Worm (Caenorhabditis elegans) whole organism, young adult: ENCODE data around the gene nhr-128.

Source experiments
- T07F8.4 ChIP-seq: sonication (generic microtip); optimal IDR thresholded peaks from 2 replicates; lab custom pipeline; 2016; ENCODE audit warnings: mild to moderate bottlenecking, missing genetic modification characterization, moderate library complexity, missing compliant biosample characterization
- Y67H2A.10 ChIP-seq: fragments of 200-800 bp; sonication (Bioruptor generic); conservative IDR thresholded peaks from 2 replicates; pipeline ENCODE4 v1.3.6; 2022; ENCODE audit warnings: missing genetic modification reagents, missing genetic modification characterization, missing compliant biosample characterization
- athp-1 ChIP-seq: sonication (generic microtip); optimal IDR thresholded peaks from 2 replicates; lab custom pipeline; 2017; ENCODE audit warnings: mild to moderate bottlenecking, missing genetic modification characterization, missing compliant biosample characterization
- hrde-1 ChIP-seq: sonication (generic microtip); optimal IDR thresholded peaks from 2 replicates; lab custom pipeline; 2016; ENCODE audit warnings: missing genetic modification characterization, mild to moderate bottlenecking, missing compliant biosample characterization, moderate library complexity, missing genotype, missing genetic modification reagents, borderline replicate concordance
- lsl-1 ChIP-seq: fragments of 200-800 bp; sonication (Bioruptor generic); optimal IDR thresholded peaks from 2 replicates; lab custom pipeline; 2018; ENCODE audit warnings: mild to moderate bottlenecking, missing genetic modification characterization, moderate library complexity, missing compliant biosample characterization
- unc-62 ChIP-seq: fragments of 150-350 bp; optimal IDR thresholded peaks from 2 replicates; lab custom pipeline; 2014; ENCODE audit warnings: missing biosample characterization, missing genetic modification reagents, missing genetic modification characterization
- xnd-1 ChIP-seq: sonication (generic microtip); optimal IDR thresholded peaks from 2 replicates; lab custom pipeline; 2016; ENCODE audit warnings: missing genotype, missing genetic modification reagents, missing genetic modification characterization, missing compliant biosample characterization

- TF ChIP-seq unc-62 (GFP tag; lab: Kevin White, UChicago) (no peak), athp-1 (tag; lab: Kevin White, UChicago) (no peak), xnd-1 (tag; lab: Kevin White, UChicago) (no peak), Y67H2A.10 (no peak), T07F8.4 (tag; lab: Kevin White, UChicago) (no peak), hrde-1 (no peak), lsl-1 (GFP tag; lab: Kevin White, UChicago) (no peak)
Measured at ce11 chrV:2274253-2274892, 52.5 kb downstream of the nhr-128 start, which contains the start of the genes Y5H2A.4 and abu-4.
